Worm (Caenorhabditis elegans): ENCODE results near the gene R166.3.

ce11 chrII:10541923-10542486 is 2.9 kb upstream of the R166.3 start, which contains the start of gene pro-1:
- TF ChIP-seq him-1 (tag; optimal IDR thresholded peaks at IDR 0.05) = peak; percentile 88
- peak; percentile 90 for TF ChIP-seq W03F9.2 (tag; optimal IDR thresholded peaks at IDR 0.05)
- TF ChIP-seq dao-5 (tag; optimal IDR thresholded peaks at IDR 0.05) = peak; percentile 62
